Fruit fly (Drosophila melanogaster) whole organism, pupa: ENCODE data around the gene CG31275.

Source experiments
- CG10348 ChIP-seq: fragments of 200-800 bp; sonication (Bioruptor generic); IDR thresholded peaks from 2 replicates; pipeline ENCODE4 v1.3.6; 2022; ENCODE audit warnings: missing biosample characterization, missing genetic modification characterization
- CG12605 ChIP-seq: fragments of 200-800 bp; sonication (Bioruptor generic); IDR thresholded peaks from 2 replicates; pipeline ENCODE4 v1.3.6; 2022; ENCODE audit warnings: missing biosample characterization, missing genetic modification characterization
- CG13204 ChIP-seq: fragments of 200-800 bp; sonication (Bioruptor generic); optimal IDR thresholded peaks from 2 replicates; lab custom pipeline; 2018; ENCODE audit warnings: missing biosample characterization, mild to moderate bottlenecking, missing genetic modification characterization, moderate library complexity
- CG14655 ChIP-seq: fragments of 200-800 bp; sonication (Bioruptor generic); optimal IDR thresholded peaks from 3 replicates; lab custom pipeline; 2017; ENCODE audit warnings: mild to moderate bottlenecking, missing biosample characterization, missing genetic modification reagents, missing genetic modification characterization
- CG15710 ChIP-seq: fragments of 200-800 bp; sonication (Bioruptor generic); optimal IDR thresholded peaks from 2 replicates; lab custom pipeline; 2018; ENCODE audit warnings: missing biosample characterization, mild to moderate bottlenecking, missing genetic modification characterization, moderate library complexity
- CG17806 ChIP-seq: fragments of 200-800 bp; sonication (Bioruptor generic); optimal IDR thresholded peaks from 2 replicates; lab custom pipeline; 2018; ENCODE audit warnings: missing biosample characterization, mild to moderate bottlenecking, missing genetic modification characterization, moderate library complexity
- CG32121 ChIP-seq: fragments of 200-800 bp; sonication (Bioruptor generic); IDR thresholded peaks from 2 replicates; pipeline ENCODE4 v1.3.6; 2022; ENCODE audit warnings: missing biosample characterization, missing genetic modification characterization
- CG34367 ChIP-seq: fragments of 200-800 bp; sonication (Bioruptor generic); optimal IDR thresholded peaks from 2 replicates; lab custom pipeline; 2018; ENCODE audit warnings: missing biosample characterization, mild to moderate bottlenecking, missing genetic modification characterization
- CG4496 ChIP-seq: fragments of 200-800 bp; sonication (Bioruptor generic); IDR thresholded peaks from 3 replicates; pipeline ENCODE4 v1.3.6; 2022; ENCODE audit warnings: missing biosample characterization, missing genetic modification characterization
- CG8159 ChIP-seq: fragments of 200-800 bp; sonication (Bioruptor generic); optimal IDR thresholded peaks from 3 replicates; lab custom pipeline; 2018; ENCODE audit warnings: missing biosample characterization, mild to moderate bottlenecking, missing genetic modification characterization, moderate library complexity
- CG8301 ChIP-seq: fragments of 200-800 bp; sonication (Bioruptor generic); optimal IDR thresholded peaks from 2 replicates; lab custom pipeline; 2018; ENCODE audit warnings: missing biosample characterization, mild to moderate bottlenecking, missing genetic modification characterization
- CG9948 ChIP-seq: fragments of 200-800 bp; sonication (Bioruptor generic); optimal IDR thresholded peaks from 2 replicates; lab custom pipeline; 2018; ENCODE audit warnings: missing biosample characterization, mild to moderate bottlenecking, missing genetic modification characterization, moderate library complexity
- D1 ChIP-seq: fragments of 200-800 bp; sonication (Bioruptor generic); optimal IDR thresholded peaks from 2 replicates; lab custom pipeline; 2018; ENCODE audit warnings: missing biosample characterization, mild to moderate bottlenecking, missing genetic modification characterization, moderate library complexity
- EcR ChIP-seq: fragments of 200-800 bp; sonication (Bioruptor generic); optimal IDR thresholded peaks from 3 replicates; lab custom pipeline; 2019; ENCODE audit warnings: missing biosample characterization, missing genetic modification characterization, mild to moderate bottlenecking, moderate library complexity, missing genetic modification reagents
- Ets98B ChIP-seq: fragments of 200-800 bp; sonication (Bioruptor generic); IDR thresholded peaks from 2 replicates; pipeline ENCODE4 v1.3.6; 2022; ENCODE audit warnings: missing biosample characterization, missing genetic modification characterization
- Pif1A ChIP-seq: fragments of 200-800 bp; sonication (Bioruptor generic); optimal IDR thresholded peaks from 3 replicates; lab custom pipeline; 2016; ENCODE audit warnings: missing biosample characterization, missing genetic modification characterization
- Pif1B ChIP-seq: fragments of 200-800 bp; sonication (Bioruptor generic); optimal IDR thresholded peaks from 3 replicates; lab custom pipeline; 2016; ENCODE audit warnings: missing biosample characterization, missing genetic modification characterization
- Snoo ChIP-seq: fragments of 200-800 bp; sonication (Bioruptor generic); optimal IDR thresholded peaks from 3 replicates; lab custom pipeline; 2017; ENCODE audit warnings: missing biosample characterization, mild to moderate bottlenecking, missing genetic modification characterization, inconsistent platforms
- fd96Ca ChIP-seq: fragments of 200-800 bp; sonication (Bioruptor generic); IDR thresholded peaks from 3 replicates; pipeline ENCODE4 v1.3.6; 2022; ENCODE audit warnings: missing biosample characterization, missing genetic modification characterization
- gl ChIP-seq: fragments of 200-800 bp; sonication (Bioruptor generic); optimal IDR thresholded peaks from 2 replicates; lab custom pipeline; 2018; ENCODE audit warnings: missing biosample characterization, mild to moderate bottlenecking, missing genetic modification characterization
- rn ChIP-seq: fragments of 200-800 bp; sonication (Bioruptor generic); IDR thresholded peaks from 2 replicates; pipeline ENCODE4 v1.3.6; 2022; ENCODE audit warnings: missing biosample characterization, missing genetic modification characterization

The CG31275 gene

dm6 chr3R:16792586-16792985 is 41.5 kb upstream of the CG31275 start:
- TF ChIP-seq CG15710 (tag; lab: Kevin White, UChicago) (no peak), EcR (no peak), CG10348 (GFP tag; lab: Robert Waterston, UW) (no peak), Pif1A (GFP tag; lab: Kevin White, UChicago) (no peak), CG9948 (no peak), fd96Ca (GFP tag; lab: Robert Waterston, UW) (no peak)

dm6 chr3R:16791619-16792018 is 40.5 kb upstream of the CG31275 start:
- no peak for TF ChIP-seq CG8159 (tag; lab: Kevin White, UChicago)
- TF ChIP-seq CG14655 (GFP tag; lab: Kevin White, UChicago) = no peak
- no peak for TF ChIP-seq fd96Ca (GFP tag; lab: Robert Waterston, UW)
- TF ChIP-seq CG8301 (tag; lab: Kevin White, UChicago) = no peak
- no peak for TF ChIP-seq Ets98B
- no peak for TF ChIP-seq CG13204 (GFP tag; lab: Kevin White, UChicago)
- TF ChIP-seq gl = no peak
- TF ChIP-seq CG12605 (GFP tag; lab: Robert Waterston, UW) = no peak
- TF ChIP-seq CG17806 (tag; lab: Kevin White, UChicago) = no peak
- no peak for TF ChIP-seq CG4496 (GFP tag; lab: Robert Waterston, UW)
- no peak for TF ChIP-seq Pif1A (GFP tag; lab: Kevin White, UChicago)
- TF ChIP-seq EcR = no peak
- TF ChIP-seq CG32121 (GFP tag; lab: Robert Waterston, UW) = no peak
- TF ChIP-seq CG34367 = no peak
- TF ChIP-seq Snoo = no peak
- no peak for TF ChIP-seq D1
- no peak for TF ChIP-seq CG9948

- TF ChIP-seq CG9948 (no peak), D1 (no peak), fd96Ca (GFP tag; lab: Robert Waterston, UW) (no peak), Pif1B (GFP tag; lab: Kevin White, UChicago) (no peak), CG17806 (tag; lab: Kevin White, UChicago) (no peak)
- TF ChIP-seq, all 21 proteins: peak for 0
Observed at dm6 chr3R:16788011-16788410, 36.9 kb upstream of the CG31275 start, which contains the start of gene Glut3. Gene Glut3, plus strand, starts transcription at chr3R:16788311.

dm6 chr3R:16787378-16787777 is 36.2 kb upstream of the CG31275 start:
- TF ChIP-seq CG34367 = no peak
- TF ChIP-seq rn (GFP tag; lab: Robert Waterston, UW) = no peak
- TF ChIP-seq D1 = no peak
- no peak for TF ChIP-seq CG12605 (GFP tag; lab: Robert Waterston, UW)
- TF ChIP-seq Snoo = no peak

- TF ChIP-seq CG4496 (GFP tag; lab: Robert Waterston, UW) (no peak), EcR (no peak), CG10348 (GFP tag; lab: Robert Waterston, UW) (no peak), rn (GFP tag; lab: Robert Waterston, UW) (no peak), fd96Ca (GFP tag; lab: Robert Waterston, UW) (no peak), Pif1B (GFP tag; lab: Kevin White, UChicago) (no peak)
Observed at dm6 chr3R:16785056-16785455, 33.9 kb upstream of the CG31275 start.

- TF ChIP-seq Pif1A (GFP tag; lab: Kevin White, UChicago) (no peak), fd96Ca (GFP tag; lab: Robert Waterston, UW) (no peak), CG32121 (GFP tag; lab: Robert Waterston, UW) (no peak), D1 (no peak), CG15710 (tag; lab: Kevin White, UChicago) (no peak), Snoo (no peak), CG17806 (tag; lab: Kevin White, UChicago) (no peak), EcR (no peak), CG9948 (no peak)
Observed at dm6 chr3R:16783976-16784375, 32.8 kb upstream of the CG31275 start.

dm6 chr3R:16783148-16783708 is 32.1 kb upstream of the CG31275 start:
- TF ChIP-seq CG9948 = no peak
- no peak for TF ChIP-seq CG34367
- TF ChIP-seq CG4496 (GFP tag; lab: Robert Waterston, UW) = no peak
- no peak for TF ChIP-seq Ets98B
- TF ChIP-seq rn (GFP tag; lab: Robert Waterston, UW) = no peak

dm6 chr3R:16782401-16782800 is 31.3 kb upstream of the CG31275 start:
- TF ChIP-seq fd96Ca (GFP tag; lab: Robert Waterston, UW) (peak; percentile 28; the same call in 1 of the 3 replicates), CG10348 (GFP tag; lab: Robert Waterston, UW) (no peak), CG34367 (no peak), CG8159 (tag; lab: Kevin White, UChicago) (no peak), rn (GFP tag; lab: Robert Waterston, UW) (no peak)
